Fruit fly (Drosophila melanogaster) whole organism, embryonic: ENCODE measurements around the gene Takl1.

ENCODE experiments used
- Bteb2 ChIP-seq: fragments of 200-800 bp; sonication (Bioruptor generic); optimal IDR thresholded peaks from 2 replicates; lab custom pipeline; 2016; ENCODE audit warnings: missing biosample characterization, missing genetic modification characterization
- C15 ChIP-seq: fragments of 200-800 bp; sonication (Bioruptor generic); IDR thresholded peaks from 3 replicates; pipeline ENCODE4 v1.3.6; 2022; ENCODE audit warnings: missing biosample characterization, missing genetic modification characterization
- CG10366 ChIP-seq: fragments of 200-800 bp; sonication (Bioruptor generic); IDR thresholded peaks from 2 replicates; pipeline ENCODE4 v1.3.6; 2022; ENCODE audit warnings: missing biosample characterization, missing genetic modification characterization
- CG10959 ChIP-seq: fragments of 200-800 bp; sonication (Bioruptor generic); IDR thresholded peaks from 2 replicates; pipeline ENCODE4 v1.3.6; 2022; ENCODE audit warnings: missing biosample characterization, missing genetic modification characterization
- CG11247 ChIP-seq: fragments of 200-800 bp; sonication (Bioruptor generic); IDR thresholded peaks from 2 replicates; pipeline ENCODE4 v1.3.6; 2022; ENCODE audit warnings: missing biosample characterization, missing genetic modification characterization
- CG13624 ChIP-seq: fragments of 200-800 bp; sonication (Bioruptor generic); optimal IDR thresholded peaks from 2 replicates; lab custom pipeline; 2016; ENCODE audit warnings: missing biosample characterization, missing genetic modification characterization
- CG2875 ChIP-seq: fragments of 200-800 bp; sonication (Bioruptor generic); optimal IDR thresholded peaks from 2 replicates; lab custom pipeline; 2017; ENCODE audit warnings: missing biosample characterization, mild to moderate bottlenecking, missing genetic modification characterization, missing genetic modification reagents
- CG30020 ChIP-seq: fragments of 200-800 bp; optimal IDR thresholded peaks from 2 replicates; lab custom pipeline; 2019; ENCODE audit warnings: missing biosample characterization, mild to moderate bottlenecking, missing genetic modification characterization, moderate library complexity
- CG32772 ChIP-seq: fragments of 200-800 bp; sonication (Bioruptor generic); IDR thresholded peaks from 2 replicates; pipeline ENCODE4 v1.3.6; 2022; ENCODE audit warnings: missing biosample characterization, missing genetic modification characterization
- CG3407 ChIP-seq: fragments of 200-800 bp; sonication (Bioruptor generic); optimal IDR thresholded peaks from 2 replicates; lab custom pipeline; 2018; ENCODE audit warnings: missing biosample characterization, mild to moderate bottlenecking, missing genetic modification characterization
- CG34376 ChIP-seq: fragments of 200-800 bp; sonication (Bioruptor generic); optimal IDR thresholded peaks from 2 replicates; lab custom pipeline; 2018; ENCODE audit warnings: missing biosample characterization, mild to moderate bottlenecking, missing genetic modification characterization
- CG4424 ChIP-seq: fragments of 200-800 bp; sonication (Bioruptor generic); optimal IDR thresholded peaks from 3 replicates; lab custom pipeline; 2016; ENCODE audit warnings: missing biosample characterization, missing genetic modification characterization
- CG6813 ChIP-seq: fragments of 200-800 bp; sonication (Bioruptor generic); optimal IDR thresholded peaks from 2 replicates; lab custom pipeline; 2017; ENCODE audit warnings: missing biosample characterization, missing genetic modification characterization, mild to moderate bottlenecking, moderate library complexity, missing genetic modification reagents
- CG7372 ChIP-seq: fragments of 200-800 bp; sonication (Bioruptor generic); IDR thresholded peaks from 2 replicates; pipeline ENCODE4 v1.3.6; 2022; ENCODE audit warnings: missing biosample characterization, missing genetic modification characterization
- CG7963 ChIP-seq: fragments of 200-800 bp; sonication (Bioruptor generic); IDR thresholded peaks from 3 replicates; pipeline ENCODE4 v1.3.6; 2022; ENCODE audit warnings: missing biosample characterization, missing genetic modification characterization; ENCODE audit not compliant: partially characterized antibody
- CG8478 ChIP-seq: fragments of >200 bp; optimal IDR thresholded peaks from 2 replicates; lab custom pipeline; 2018
- CG9215 ChIP-seq: fragments of 200-800 bp; sonication (Bioruptor generic); IDR thresholded peaks from 2 replicates; pipeline ENCODE4 v1.3.6; 2022; ENCODE audit warnings: missing biosample characterization, missing genetic modification characterization
- CG9932 ChIP-seq: fragments of 200-800 bp; sonication (Bioruptor generic); IDR thresholded peaks from 2 replicates; pipeline ENCODE4 v1.3.6; 2022; ENCODE audit warnings: missing biosample characterization, missing genetic modification characterization
- Dbx ChIP-seq: fragments of 200-800 bp; sonication (Bioruptor generic); IDR thresholded peaks from 3 replicates; pipeline ENCODE4 v1.3.6; 2022; ENCODE audit warnings: missing biosample characterization, missing genetic modification characterization
- Dfd ChIP-seq, 2 experiments: fragments of >200 bp; optimal IDR thresholded peaks; 2 replicates each; lab custom pipeline; 2017; ENCODE audit warnings: missing biosample characterization in 2 of 2, missing genetic modification characterization in 2 of 2
- E2f1 ChIP-seq: fragments of 200-800 bp; sonication (Bioruptor generic); IDR thresholded peaks from 2 replicates; pipeline ENCODE4 v1.3.6; 2022; ENCODE audit warnings: missing biosample characterization, missing genetic modification characterization
- Ets65A ChIP-seq: fragments of 200-800 bp; sonication (Bioruptor generic); peaks from one replicate; lab custom pipeline; 2016; ENCODE audit warnings: missing biosample characterization, missing genetic modification characterization
- Gug ChIP-seq: fragments of 200-800 bp; sonication (Bioruptor generic); IDR thresholded peaks from 4 replicates; pipeline ENCODE4 v1.3.6; 2022; ENCODE audit warnings: missing biosample characterization, missing genetic modification characterization
- HLH54F ChIP-seq: fragments of 200-800 bp; sonication (Bioruptor generic); optimal IDR thresholded peaks from 3 replicates; lab custom pipeline; 2016; ENCODE audit warnings: missing biosample characterization, missing genetic modification characterization
- HmgZ ChIP-seq: fragments of 200-800 bp; sonication (Bioruptor generic); optimal IDR thresholded peaks from 2 replicates; lab custom pipeline; 2018; ENCODE audit warnings: missing biosample characterization, mild to moderate bottlenecking, missing genetic modification characterization
- Hsf ChIP-seq: fragments of 200-800 bp; sonication (Bioruptor generic); optimal IDR thresholded peaks from 3 replicates; lab custom pipeline; 2016; ENCODE audit warnings: missing biosample characterization, missing genetic modification characterization
- MTF-1 ChIP-seq: fragments of 200-800 bp; sonication (Bioruptor generic); optimal IDR thresholded peaks from 2 replicates; lab custom pipeline; 2018; ENCODE audit warnings: missing biosample characterization, mild to moderate bottlenecking, missing genetic modification characterization, borderline replicate concordance
- Ptx1 ChIP-seq: fragments of 200-800 bp; sonication (Bioruptor generic); IDR thresholded peaks from 2 replicates; pipeline ENCODE4 v1.3.6; 2022; ENCODE audit warnings: missing biosample characterization, missing genetic modification characterization
- al ChIP-seq: fragments of 200-800 bp; sonication (Bioruptor generic); IDR thresholded peaks from 2 replicates; pipeline ENCODE4 v1.3.6; 2022; ENCODE audit warnings: missing biosample characterization, missing genetic modification characterization
- dati ChIP-seq: fragments of 200-800 bp; sonication (Bioruptor generic); IDR thresholded peaks from 2 replicates; pipeline ENCODE4 v1.3.6; 2022; ENCODE audit warnings: missing biosample characterization, missing genetic modification characterization
- ems ChIP-seq: fragments of 200-800 bp; sonication (Bioruptor generic); optimal IDR thresholded peaks from 3 replicates; lab custom pipeline; 2016; ENCODE audit warnings: missing biosample characterization, missing genetic modification characterization
- jigr1 ChIP-seq: fragments of 200-800 bp; sonication (Bioruptor generic); IDR thresholded peaks from 3 replicates; pipeline ENCODE4 v1.3.6; 2022; ENCODE audit warnings: missing biosample characterization, missing genetic modification characterization
- pfk ChIP-seq: fragments of 200-800 bp; sonication (Bioruptor generic); optimal IDR thresholded peaks from 2 replicates; lab custom pipeline; 2018; ENCODE audit warnings: missing biosample characterization, mild to moderate bottlenecking, missing genetic modification characterization, moderate library complexity
- pnt ChIP-seq: fragments of 200-800 bp; sonication (Bioruptor generic); optimal IDR thresholded peaks from 3 replicates; lab custom pipeline; 2016; ENCODE audit warnings: missing biosample characterization, missing genetic modification characterization
- pum ChIP-seq: fragments of 200-800 bp; sonication (Bioruptor generic); optimal IDR thresholded peaks from 2 replicates; lab custom pipeline; 2016; ENCODE audit warnings: missing biosample characterization, missing genetic modification characterization
- slp2 ChIP-seq: fragments of 200-800 bp; sonication (Bioruptor generic); optimal IDR thresholded peaks from 2 replicates; lab custom pipeline; 2016; ENCODE audit warnings: missing biosample characterization, missing genetic modification characterization
- so ChIP-seq: fragments of 200-800 bp; sonication (Bioruptor generic); IDR thresholded peaks from 3 replicates; pipeline ENCODE4 v1.3.6; 2022; ENCODE audit warnings: missing biosample characterization, missing genetic modification characterization

The Takl1 gene

DNA sequence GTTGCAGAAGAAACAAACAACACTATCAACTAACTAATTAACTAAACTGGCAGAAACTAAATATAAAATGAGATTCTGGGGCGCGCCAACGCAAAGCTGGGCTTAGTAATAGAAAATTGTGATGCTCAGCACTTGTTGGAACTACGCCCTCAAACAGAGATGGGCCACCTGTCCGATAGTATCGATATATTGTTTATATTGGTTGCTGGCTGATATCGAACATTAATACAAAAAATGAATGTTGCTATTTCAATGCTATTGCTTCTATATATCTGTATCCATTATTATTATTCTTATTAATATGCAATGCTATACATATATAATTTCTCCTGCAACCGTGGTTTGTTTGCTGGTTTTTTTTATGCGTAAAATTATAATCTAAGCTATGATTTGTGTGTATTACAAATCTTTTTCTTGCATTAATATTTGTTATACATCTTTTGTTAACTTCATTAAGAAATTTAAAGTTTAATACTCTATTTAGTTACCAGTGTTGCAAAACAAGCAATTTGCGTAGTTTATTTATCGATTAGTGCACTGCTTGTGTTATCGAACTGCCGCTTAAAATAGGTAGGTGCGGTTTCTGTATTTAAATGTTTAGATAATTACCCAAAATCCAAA lies 10.1 kb downstream of the Takl1 start, which contains the start of gene CG31195 (continued):
- no peak for TF ChIP-seq pnt (GFP tag; lab: Kevin White, UChicago)
- TF ChIP-seq CG10366 (GFP tag; lab: Robert Waterston, UW) = no peak
- peak; percentile 9 for TF ChIP-seq CG4424 (GFP tag; lab: Kevin White, UChicago)
- TF ChIP-seq al = no peak
- no peak for TF ChIP-seq CG6813 (GFP tag; lab: Kevin White, UChicago)
- peak; percentile 17 for TF ChIP-seq CG13624 (GFP tag; lab: Kevin White, UChicago)
- TF ChIP-seq so = no peak
- TF ChIP-seq Ptx1 = no peak
- TF ChIP-seq dati = no peak
- TF ChIP-seq CG9215 (GFP tag; lab: Robert Waterston, UW) = no peak
- no peak for TF ChIP-seq CG10959 (GFP tag; lab: Robert Waterston, UW)
- TF ChIP-seq Bteb2 (GFP tag; lab: Kevin White, UChicago) = no peak
- TF ChIP-seq, all 482 proteins: peak for 78

DNA sequence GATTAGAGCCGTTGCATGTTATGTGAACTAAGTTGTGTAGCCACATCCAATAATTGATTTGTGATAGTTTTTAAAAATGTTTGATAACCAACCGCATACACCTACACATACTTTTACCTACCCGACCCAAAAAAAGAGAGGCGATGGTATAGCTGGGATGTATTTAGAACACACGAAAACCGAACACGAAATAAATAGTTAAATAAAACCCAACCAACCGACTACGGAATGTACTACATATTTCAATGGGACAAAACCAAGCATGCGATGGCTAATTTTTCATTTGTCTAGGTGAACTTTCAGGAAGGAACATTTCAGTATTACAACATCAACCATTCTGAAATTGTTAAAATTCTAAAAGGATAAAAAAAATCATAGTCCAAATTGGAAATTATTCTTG lies 16.0 kb downstream of the Takl1 start, which contains the start of gene Syp:
TSS of gene Syp (plus strand) at position 301 of the 400 bp plus-strand sequence.
- TF ChIP-seq CG3407 (GFP tag; lab: Kevin White, UChicago) = no peak

- TF ChIP-seq Hsf (GFP tag; lab: Kevin White, UChicago) (no peak), CG9932 (GFP tag; lab: Robert Waterston, UW) (0 out of 2 replicates have a peak, but pooled peaks have one; percentile 13), CG32772 (GFP tag; lab: Robert Waterston, UW) (0 out of 2 replicates have a peak, but pooled peaks have one; percentile 5), CG7372 (no peak), Dfd (GFP tag; optimal IDR thresholded peaks at IDR 0.05; lab: Kevin White, UChicago) (peak in 1 of 2 experiments; percentile 54)
- TF ChIP-seq, all 482 proteins: peak for 3
Observed at dm6 chr3R:20754991-20755390, 17.4 kb downstream of the Takl1 start.

dm6 chr3R:20749536-20749935 lies 22.9 kb downstream of the Takl1 start:
- TF ChIP-seq MTF-1 = no peak
- TF ChIP-seq CG8478 (lab: Kevin White, UChicago) = peak; percentile 9
- peak; percentile 92 for TF ChIP-seq Ets65A (GFP tag; lab: Kevin White, UChicago)

DNA sequence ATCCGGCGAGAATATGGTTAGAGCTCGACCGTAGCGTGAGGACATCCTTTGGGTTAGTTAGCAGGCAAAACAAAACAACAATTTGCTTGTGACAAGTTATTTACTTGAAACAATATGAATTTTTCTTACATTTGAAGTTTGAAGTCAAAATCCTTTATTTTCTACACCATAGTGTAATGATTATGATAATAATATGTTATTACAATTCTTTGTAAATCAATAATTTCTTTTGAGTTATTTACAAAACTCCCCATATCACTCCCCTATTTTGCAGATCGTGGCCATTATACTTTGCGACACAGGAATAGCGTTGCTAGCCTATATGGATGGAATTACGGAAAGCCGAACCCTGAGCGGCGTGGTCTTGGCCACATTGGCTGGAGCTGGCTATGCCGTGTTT lies 23.4 kb downstream of the Takl1 start, which contains the start of gene Prosalpha4T1:
TSS of gene Prosalpha4T1 (minus strand) at position 101 of the 400 bp plus-strand sequence.
- TF ChIP-seq E2f1 (GFP tag; lab: Robert Waterston, UW) (no peak), C15 (GFP tag; lab: Robert Waterston, UW) (no peak), Dbx (GFP tag; lab: Robert Waterston, UW) (no peak), al (no peak), CG32772 (GFP tag; lab: Robert Waterston, UW) (no peak), pfk (GFP tag; lab: Kevin White, UChicago) (no peak), jigr1 (GFP tag; lab: Robert Waterston, UW) (no peak), HmgZ (tag; lab: Kevin White, UChicago) (no peak), CG34376 (GFP tag; lab: Kevin White, UChicago) (no peak), CG11247 (GFP tag; lab: Robert Waterston, UW) (no peak), Gug (GFP tag; lab: Robert Waterston, UW) (no peak), CG6813 (GFP tag; lab: Kevin White, UChicago) (no peak), ems (GFP tag; lab: Kevin White, UChicago) (no peak), CG2875 (no peak), HLH54F (GFP tag; lab: Kevin White, UChicago) (no peak), slp2 (GFP tag; lab: Kevin White, UChicago) (no peak), CG30020 (tag; lab: Kevin White, UChicago) (no peak), pum (no peak), CG7963 (GFP tag; lab: Robert Waterston, UW) (no peak)
